Fruit fly (Drosophila melanogaster) S2 (cell line): Measurements from ENCODE around the gene CG5800.

Experiments used
- CG8478 ChIP-seq: fragments of >200 bp; optimal IDR thresholded peaks from 2 replicates; lab custom pipeline; 2018
- CTCF ChIP-seq, 2 experiments: fragments of >200 bp; optimal IDR thresholded peaks; 2 replicates each; lab custom pipeline; 2018

- TF ChIP-seq CTCF (optimal IDR thresholded peaks at IDR 0.05; lab: Kevin White, UChicago) (no peak), CG8478 (lab: Kevin White, UChicago) (no peak)
These were observed 24.6 kb upstream of the CG5800 start for dm6 chrX:17611455-17611854.
